Fruit fly (Drosophila melanogaster) whole organism, embryonic: ENCODE measurements around the gene Ets97D.

Experiments used
- Abd-B ChIP-seq: fragments of 200-800 bp; sonication (Bioruptor generic); optimal IDR thresholded peaks from 2 replicates; lab custom pipeline; 2018; ENCODE audit warnings: missing biosample characterization, mild to moderate bottlenecking, missing genetic modification characterization, moderate library complexity
- CG10274 ChIP-seq: fragments of 200-800 bp; sonication (Bioruptor generic); optimal IDR thresholded peaks from 3 replicates; lab custom pipeline; 2017; ENCODE audit warnings: missing biosample characterization, mild to moderate bottlenecking, missing genetic modification characterization
- CG10321 ChIP-seq: fragments of 200-800 bp; sonication (Bioruptor generic); IDR thresholded peaks from 2 replicates; pipeline ENCODE4 v1.3.6; 2022; ENCODE audit warnings: missing biosample characterization, missing genetic modification characterization
- CG11560 ChIP-seq: fragments of 200-800 bp; sonication (Bioruptor generic); IDR thresholded peaks from 3 replicates; pipeline ENCODE4 v1.3.6; 2022; ENCODE audit warnings: missing biosample characterization, missing genetic modification characterization
- CG12769 ChIP-seq: fragments of 200-800 bp; sonication (Bioruptor generic); optimal IDR thresholded peaks from 2 replicates; lab custom pipeline; 2019; ENCODE audit warnings: missing biosample characterization, mild to moderate bottlenecking, missing genetic modification characterization, moderate library complexity
- CG13296 ChIP-seq: fragments of 200-800 bp; sonication (Bioruptor generic); optimal IDR thresholded peaks from 3 replicates; lab custom pipeline; 2018; ENCODE audit warnings: missing biosample characterization, mild to moderate bottlenecking, missing genetic modification characterization
- CG13424 ChIP-seq: fragments of 200-800 bp; sonication (Bioruptor generic); optimal IDR thresholded peaks from 2 replicates; lab custom pipeline; 2019; ENCODE audit warnings: missing biosample characterization, mild to moderate bottlenecking, missing genetic modification characterization, moderate library complexity
- CG15269 ChIP-seq: fragments of 200-800 bp; sonication (Bioruptor generic); optimal IDR thresholded peaks from 2 replicates; lab custom pipeline; 2018; ENCODE audit warnings: missing biosample characterization, mild to moderate bottlenecking, missing genetic modification characterization, moderate library complexity
- CG1529 ChIP-seq: fragments of 200-800 bp; sonication (Bioruptor generic); optimal IDR thresholded peaks from 3 replicates; lab custom pipeline; 2018; ENCODE audit warnings: missing biosample characterization, missing genetic modification characterization
- CG15696 ChIP-seq: fragments of 200-800 bp; sonication (Bioruptor generic); optimal IDR thresholded peaks from 2 replicates; lab custom pipeline; 2019; ENCODE audit warnings: missing biosample characterization, mild to moderate bottlenecking, missing genetic modification characterization, moderate library complexity
- CG1602 ChIP-seq: fragments of 200-800 bp; sonication (Bioruptor generic); optimal IDR thresholded peaks from 3 replicates; lab custom pipeline; 2016; ENCODE audit warnings: missing biosample characterization, missing genetic modification characterization
- CG17359 ChIP-seq: fragments of 200-800 bp; sonication (Bioruptor generic); optimal IDR thresholded peaks from 3 replicates; lab custom pipeline; 2018; ENCODE audit warnings: missing biosample characterization, mild to moderate bottlenecking, missing genetic modification characterization, moderate library complexity
- CG2889 ChIP-seq: fragments of 200-800 bp; sonication (Bioruptor generic); IDR thresholded peaks from 3 replicates; pipeline ENCODE4 v1.3.6; 2022; ENCODE audit warnings: missing biosample characterization, missing genetic modification characterization
- CG31441 ChIP-seq: fragments of 200-800 bp; sonication (Bioruptor generic); IDR thresholded peaks from 2 replicates; pipeline ENCODE4 v1.3.6; 2022; ENCODE audit warnings: missing biosample characterization, missing genetic modification characterization
- CG4404 ChIP-seq: fragments of 200-800 bp; sonication (Bioruptor generic); IDR thresholded peaks from 2 replicates; pipeline ENCODE4 v1.3.6; 2022; ENCODE audit warnings: missing biosample characterization, missing genetic modification characterization
- CG7963 ChIP-seq: fragments of 200-800 bp; sonication (Bioruptor generic); IDR thresholded peaks from 3 replicates; pipeline ENCODE4 v1.3.6; 2022; ENCODE audit warnings: missing biosample characterization, missing genetic modification characterization; ENCODE audit not compliant: partially characterized antibody
- CG8924 ChIP-seq: fragments of 200-800 bp; optimal IDR thresholded peaks from 3 replicates; lab custom pipeline; 2019; ENCODE audit warnings: missing biosample characterization, mild to moderate bottlenecking, missing genetic modification characterization, moderate library complexity
- D19B ChIP-seq: fragments of 200-800 bp; sonication (Bioruptor generic); optimal IDR thresholded peaks from 2 replicates; lab custom pipeline; 2017; ENCODE audit warnings: missing biosample characterization, mild to moderate bottlenecking, missing genetic modification characterization
- Doc3 ChIP-seq: fragments of 200-800 bp; sonication (Bioruptor generic); IDR thresholded peaks from 3 replicates; pipeline ENCODE4 v1.3.6; 2022; ENCODE audit warnings: missing biosample characterization, missing genetic modification characterization; ENCODE audit not compliant: partially characterized antibody
- Drgx ChIP-seq: fragments of 200-800 bp; sonication (Bioruptor generic); IDR thresholded peaks from 2 replicates; pipeline ENCODE4 v1.3.6; 2022; ENCODE audit warnings: missing biosample characterization, missing genetic modification characterization
- Ets97D ChIP-seq: fragments of 200-800 bp; sonication (Bioruptor generic); optimal IDR thresholded peaks from 3 replicates; lab custom pipeline; 2016; ENCODE audit warnings: missing biosample characterization, missing genetic modification characterization
- Hr3 ChIP-seq: fragments of 200-800 bp; sonication (Bioruptor generic); optimal IDR thresholded peaks from 3 replicates; lab custom pipeline; 2016; ENCODE audit warnings: missing biosample characterization, missing genetic modification characterization
- Lpt ChIP-seq: fragments of >200 bp; optimal IDR thresholded peaks from 2 replicates; lab custom pipeline; 2018; ENCODE audit warnings: missing biosample characterization, missing genetic modification characterization
- Mrtf ChIP-seq: fragments of 200-800 bp; sonication (Bioruptor generic); IDR thresholded peaks from 3 replicates; pipeline ENCODE4 v1.3.6; 2022; ENCODE audit warnings: missing biosample characterization, missing genetic modification characterization
- Nf-YA ChIP-seq: fragments of 200-800 bp; sonication (Bioruptor generic); IDR thresholded peaks from 2 replicates; pipeline ENCODE4 v1.3.6; 2022; ENCODE audit warnings: missing biosample characterization, missing genetic modification characterization
- Oaz ChIP-seq: fragments of 200-800 bp; sonication (Bioruptor generic); IDR thresholded peaks from 2 replicates; pipeline ENCODE4 v1.3.6; 2022; ENCODE audit warnings: missing biosample characterization, missing genetic modification characterization
- Pdp1 ChIP-seq, 2 experiments: fragments of 200-800 bp; sonication (Bioruptor generic); optimal IDR thresholded peaks; 3 replicates each; lab custom pipeline; 2016; ENCODE audit warnings: missing biosample characterization in 2 of 2, missing genetic modification characterization in 2 of 2, mild to moderate bottlenecking in 1 of 2, moderate library complexity in 1 of 2
- Sin3A ChIP-seq: fragments of >200 bp; optimal IDR thresholded peaks from 2 replicates; lab custom pipeline; 2018
- bab2 ChIP-seq: fragments of 200-800 bp; sonication (Bioruptor generic); optimal IDR thresholded peaks from 2 replicates; lab custom pipeline; 2016; ENCODE audit warnings: missing biosample characterization, missing genetic modification characterization
- btn ChIP-seq: fragments of 200-800 bp; sonication (Bioruptor generic); optimal IDR thresholded peaks from 2 replicates; lab custom pipeline; 2016; ENCODE audit warnings: missing biosample characterization, missing genetic modification characterization
- caup ChIP-seq: fragments of 200-800 bp; sonication (Bioruptor generic); optimal IDR thresholded peaks from 3 replicates; lab custom pipeline; 2017; ENCODE audit warnings: missing biosample characterization, mild to moderate bottlenecking, missing genetic modification characterization, moderate library complexity; ENCODE audit not compliant: severe bottlenecking
- chn ChIP-seq: fragments of 200-800 bp; sonication (Bioruptor generic); optimal IDR thresholded peaks from 2 replicates; lab custom pipeline; 2016; ENCODE audit warnings: missing biosample characterization, missing genetic modification characterization
- ci ChIP-seq: fragments of 200-800 bp; sonication (Bioruptor generic); IDR thresholded peaks from 3 replicates; pipeline ENCODE4 v1.3.6; 2022; ENCODE audit warnings: missing biosample characterization, missing genetic modification characterization
- dmrt11E ChIP-seq: fragments of 200-800 bp; sonication (Bioruptor generic); optimal IDR thresholded peaks from 3 replicates; lab custom pipeline; 2018; ENCODE audit warnings: missing biosample characterization, mild to moderate bottlenecking, missing genetic modification characterization, moderate library complexity
- esg ChIP-seq: fragments of 200-800 bp; sonication (Bioruptor generic); conservative IDR thresholded peaks from 2 replicates; pipeline ENCODE4 v1.3.6; 2022; ENCODE audit warnings: missing biosample characterization, missing genetic modification characterization
- hth ChIP-seq: fragments of >200 bp; optimal IDR thresholded peaks from 2 replicates; lab custom pipeline; 2017; ENCODE audit warnings: inconsistent platforms
- lab ChIP-seq: fragments of 200-800 bp; sonication (Bioruptor generic); optimal IDR thresholded peaks from 3 replicates; lab custom pipeline; 2017; ENCODE audit warnings: missing biosample characterization, missing genetic modification characterization, mild to moderate bottlenecking, moderate library complexity, missing genetic modification reagents
- lola ChIP-seq, 3 experiments: fragments of >200 bp in 2 of 3; fragments of 200-800 bp in 1 of 3; sonication (Bioruptor generic) in 1 of 3; optimal IDR thresholded peaks; 2 replicates each; lab custom pipeline; 2017 to 2019; ENCODE audit warnings: missing biosample characterization in 3 of 3, missing genetic modification characterization in 3 of 3, mild to moderate bottlenecking in 1 of 3, moderate library complexity in 1 of 3
- org-1 ChIP-seq: fragments of 200-800 bp; sonication (Bioruptor generic); optimal IDR thresholded peaks from 2 replicates; lab custom pipeline; 2017; ENCODE audit warnings: missing biosample characterization, missing genetic modification characterization
- otp ChIP-seq: fragments of 200-800 bp; sonication (Bioruptor generic); IDR thresholded peaks from 3 replicates; pipeline ENCODE4, ENCODE4 v1.3.6; 2022; ENCODE audit warnings: missing biosample characterization, missing genetic modification characterization
- pho ChIP-seq: fragments of 200-800 bp; sonication (Bioruptor generic); optimal IDR thresholded peaks from 2 replicates; lab custom pipeline; 2016; ENCODE audit warnings: missing biosample characterization, missing genetic modification characterization
- row ChIP-seq: fragments of 200-800 bp; sonication (Bioruptor generic); IDR thresholded peaks from 3 replicates; pipeline ENCODE4 v1.3.6; 2022; ENCODE audit warnings: missing biosample characterization, missing genetic modification characterization
- sc ChIP-seq, 3 experiments: fragments of >200 bp in 2 of 3; fragments of 200-800 bp in 1 of 3; sonication (Bioruptor generic) in 1 of 3; optimal IDR thresholded peaks; 2 replicates in 2 of 3; 3 replicates in 1 of 3; lab custom pipeline; 2017; ENCODE audit warnings: mild to moderate bottlenecking in 1 of 3, missing biosample characterization in 1 of 3, missing genetic modification characterization in 1 of 3, missing genetic modification reagents in 1 of 3
- sd ChIP-seq: fragments of 200-800 bp; sonication (Bioruptor generic); optimal IDR thresholded peaks from 3 replicates; lab custom pipeline; 2018; ENCODE audit warnings: missing biosample characterization, mild to moderate bottlenecking, missing genetic modification characterization, moderate library complexity
- sens ChIP-seq: fragments of 200-800 bp; sonication (Bioruptor generic); peaks from one replicate; lab custom pipeline; 2016; ENCODE audit warnings: missing biosample characterization, missing genetic modification characterization
- stwl ChIP-seq: fragments of 200-800 bp; sonication (Bioruptor generic); optimal IDR thresholded peaks from 3 replicates; lab custom pipeline; 2018; ENCODE audit warnings: missing biosample characterization, mild to moderate bottlenecking, missing genetic modification characterization, moderate library complexity
- tgo ChIP-seq: fragments of 200-800 bp; sonication (Bioruptor generic); IDR thresholded peaks from 3 replicates; pipeline ENCODE4 v1.3.6; 2022; ENCODE audit warnings: missing biosample characterization, missing genetic modification characterization
- tll ChIP-seq, 2 experiments: fragments of 200-800 bp in 1 of 2; fragments of >200 bp in 1 of 2; sonication (Bioruptor generic) in 1 of 2; optimal IDR thresholded peaks; 2 replicates each; lab custom pipeline; 2017 to 2019; ENCODE audit warnings: missing biosample characterization in 2 of 2, missing genetic modification characterization in 2 of 2, mild to moderate bottlenecking in 1 of 2, moderate library complexity in 1 of 2
- tna ChIP-seq: fragments of 200-800 bp; sonication (Bioruptor generic); IDR thresholded peaks from 2 replicates; pipeline ENCODE4 v1.3.6; 2022; ENCODE audit warnings: missing biosample characterization, missing genetic modification characterization; ENCODE audit not compliant: partially characterized antibody
- vvl ChIP-seq: fragments of 200-800 bp; sonication (Bioruptor generic); IDR thresholded peaks from 2 replicates; pipeline ENCODE4 v1.3.6; 2022; ENCODE audit warnings: missing biosample characterization, missing genetic modification characterization

The Ets97D gene

DNA sequence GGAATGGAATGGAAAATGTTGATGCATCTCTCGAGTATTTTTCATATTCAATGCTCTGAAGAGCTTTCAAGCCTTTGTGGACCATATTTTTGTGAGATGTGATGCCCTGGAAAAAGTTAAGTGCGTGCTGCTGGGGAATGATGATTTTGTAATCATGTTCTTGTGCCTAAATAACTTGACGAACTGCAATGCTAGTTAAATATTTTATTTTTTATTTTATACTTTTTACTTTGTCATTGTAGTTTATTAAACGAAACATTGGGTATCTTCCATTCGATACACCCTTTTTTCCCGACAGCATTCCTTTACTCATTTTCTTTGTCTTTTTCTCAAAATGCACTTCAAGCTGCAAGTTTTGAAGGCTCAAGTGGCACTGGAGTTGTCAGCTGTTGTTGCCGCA, 12.7 kb downstream of the Ets97D start (continued):
- TF ChIP-seq Abd-B (peak; percentile 25), CG1602 (GFP tag; lab: Kevin White, UChicago) (no peak), CG15696 (tag; lab: Kevin White, UChicago) (no peak), CG15269 (peak; percentile 25), Drgx (GFP tag; lab: Robert Waterston, UW) (peak; percentile 74), CG1529 (GFP tag; lab: Kevin White, UChicago) (peak; percentile 13), Pdp1 (GFP tag; optimal IDR thresholded peaks at IDR 0.05; lab: Kevin White, UChicago) (no peak), pho (no peak), tll (GFP tag; optimal IDR thresholded peaks at IDR 0.05; lab: Kevin White, UChicago) (no peak), CG7963 (GFP tag; lab: Robert Waterston, UW) (no peak), tna (GFP tag; lab: Robert Waterston, UW) (no peak), CG4404 (peak; percentile 17; the same call in 1 of the 2 replicates), CG12769 (no peak), Mrtf (GFP tag; lab: Robert Waterston, UW) (no peak), Sin3A (no peak), chn (GFP tag; lab: Kevin White, UChicago) (peak; percentile 1), CG2889 (no peak), Hr3 (GFP tag; lab: Kevin White, UChicago) (peak; percentile 23), row (GFP tag; lab: Robert Waterston, UW) (peak; percentile 69), lola (GFP tag; optimal IDR thresholded peaks at IDR 0.05; lab: Kevin White, UChicago) (peak in 1 of 3 experiments; percentile 34), CG17359 (peak; percentile 67), btn (GFP tag; lab: Kevin White, UChicago) (no peak), CG13424 (tag; lab: Kevin White, UChicago) (peak; percentile 37), bab2 (GFP tag; lab: Kevin White, UChicago) (no peak), stwl (tag; lab: Kevin White, UChicago) (no peak), D19B (GFP tag; lab: Kevin White, UChicago) (peak; percentile 47), Lpt (GFP tag; lab: Kevin White, UChicago) (no peak), tgo (peak; percentile 48; the same call in 2 of the 3 replicates), sc (optimal IDR thresholded peaks at IDR 0.05; lab: Kevin White, UChicago) (no peak), sc (GFP tag; optimal IDR thresholded peaks at IDR 0.05; lab: Kevin White, UChicago) (peak; percentile 42), Ets97D (GFP tag; lab: Kevin White, UChicago) (peak; percentile 42), CG8924 (tag; lab: Kevin White, UChicago) (peak; percentile 17), sens (GFP tag; lab: Kevin White, UChicago) (peak; percentile 79), hth (lab: Kevin White, UChicago) (no peak), caup (GFP tag; lab: Kevin White, UChicago) (no peak), otp (GFP tag; lab: Robert Waterston, UW) (0 out of 3 replicates have a peak, but pooled peaks have one; percentile 41), Nf-YA (GFP tag; lab: Robert Waterston, UW) (peak; percentile 43; the same call in 1 of the 2 replicates), ci (GFP tag; lab: Robert Waterston, UW) (peak; percentile 86), lab (GFP tag; lab: Kevin White, UChicago) (peak; percentile 27), CG10321 (GFP tag; lab: Robert Waterston, UW) (no peak), CG31441 (peak; percentile 44; the same call in 1 of the 2 replicates), org-1 (GFP tag; lab: Kevin White, UChicago) (no peak), CG13296 (no peak), Doc3 (GFP tag; lab: Robert Waterston, UW) (no peak), CG11560 (tag; lab: Robert Waterston, UW) (no peak), vvl (GFP tag; lab: Robert Waterston, UW) (peak; percentile 86), Oaz (GFP tag; lab: Robert Waterston, UW) (no peak), dmrt11E (peak; percentile 43), esg (GFP tag; lab: Robert Waterston, UW) (peak; percentile 46), sd (tag; lab: Kevin White, UChicago) (peak; percentile 40), CG10274 (no peak)
